Fruit fly (Drosophila melanogaster) whole organism, prepupa: ENCODE measurements around the gene Fer3HCH.

Experiments used
- CG10631 ChIP-seq: fragments of 200-800 bp; sonication (Bioruptor generic); optimal IDR thresholded peaks from 2 replicates; lab custom pipeline; 2016; ENCODE audit warnings: missing biosample characterization, missing genetic modification characterization
- CG11762 ChIP-seq: fragments of 200-800 bp; sonication (Bioruptor generic); optimal IDR thresholded peaks from 3 replicates; lab custom pipeline; 2016; ENCODE audit warnings: missing biosample characterization, missing genetic modification characterization; ENCODE audit not compliant: insufficient read depth
- CG11902 ChIP-seq: fragments of 200-800 bp; sonication (Bioruptor generic); optimal IDR thresholded peaks from 3 replicates; lab custom pipeline; 2016; ENCODE audit warnings: missing biosample characterization, missing genetic modification characterization
- CG15336 ChIP-seq: fragments of 200-800 bp; sonication (Bioruptor generic); IDR thresholded peaks from 2 replicates; pipeline ENCODE4 v1.3.6; 2022; ENCODE audit warnings: missing biosample characterization, missing genetic modification characterization
- CG1621 ChIP-seq: fragments of 200-800 bp; sonication (Bioruptor generic); optimal IDR thresholded peaks from 3 replicates; lab custom pipeline; 2018; ENCODE audit warnings: missing biosample characterization, mild to moderate bottlenecking, missing genetic modification characterization
- CG16779 ChIP-seq: fragments of 200-800 bp; sonication (Bioruptor generic); optimal IDR thresholded peaks from 3 replicates; lab custom pipeline; 2017; ENCODE audit warnings: missing biosample characterization, mild to moderate bottlenecking, missing genetic modification characterization
- CG3032 ChIP-seq: fragments of 200-800 bp; optimal IDR thresholded peaks from 2 replicates; lab custom pipeline; 2019; ENCODE audit warnings: missing biosample characterization, mild to moderate bottlenecking, missing genetic modification characterization, moderate library complexity
- CG32006 ChIP-seq: fragments of 200-800 bp; sonication (Bioruptor generic); optimal IDR thresholded peaks from 3 replicates; lab custom pipeline; 2017; ENCODE audit warnings: missing biosample characterization, mild to moderate bottlenecking, missing genetic modification characterization
- CG34406 ChIP-seq: fragments of 200-800 bp; sonication (Bioruptor generic); optimal IDR thresholded peaks from 3 replicates; lab custom pipeline; 2016; ENCODE audit warnings: missing biosample characterization, missing genetic modification characterization
- CG3919 ChIP-seq: fragments of 200-800 bp; sonication (Bioruptor generic); optimal IDR thresholded peaks from 3 replicates; lab custom pipeline; 2016; ENCODE audit warnings: missing biosample characterization, missing genetic modification characterization
- CG4318 ChIP-seq: fragments of 200-800 bp; sonication (Bioruptor generic); optimal IDR thresholded peaks from 3 replicates; lab custom pipeline; 2017; ENCODE audit warnings: missing biosample characterization, mild to moderate bottlenecking, missing genetic modification characterization
- CG6276 ChIP-seq: fragments of 200-800 bp; sonication (Bioruptor generic); optimal IDR thresholded peaks from 2 replicates; lab custom pipeline; 2017; ENCODE audit warnings: missing biosample characterization, mild to moderate bottlenecking, missing genetic modification characterization
- CG6792 ChIP-seq: fragments of 200-800 bp; sonication (Bioruptor generic); optimal IDR thresholded peaks from 3 replicates; lab custom pipeline; 2016; ENCODE audit warnings: missing biosample characterization, missing genetic modification characterization
- CG6808 ChIP-seq: fragments of 200-800 bp; sonication (Bioruptor generic); optimal IDR thresholded peaks from 3 replicates; lab custom pipeline; 2017; ENCODE audit warnings: missing biosample characterization, missing genetic modification characterization, mild to moderate bottlenecking, moderate library complexity, missing genetic modification reagents
- CG7368 ChIP-seq: fragments of 200-800 bp; sonication (Bioruptor generic); optimal IDR thresholded peaks from 3 replicates; lab custom pipeline; 2016; ENCODE audit warnings: missing biosample characterization, missing genetic modification characterization
- CG8119 ChIP-seq: fragments of 200-800 bp; sonication (Bioruptor generic); IDR thresholded peaks from 3 replicates; pipeline ENCODE4 v1.3.6; 2022; ENCODE audit warnings: missing biosample characterization, missing genetic modification characterization
- CG8632 ChIP-seq: fragments of 200-800 bp; sonication (Bioruptor generic); optimal IDR thresholded peaks from 3 replicates; lab custom pipeline; 2016; ENCODE audit warnings: missing biosample characterization, missing genetic modification characterization
- Eip78C ChIP-seq: fragments of 200-800 bp; sonication (Bioruptor generic); peaks from one replicate; lab custom pipeline; 2016; ENCODE audit warnings: missing biosample characterization, missing genetic modification characterization
- Eip93F ChIP-seq: fragments of 200-800 bp; sonication (Bioruptor generic); optimal IDR thresholded peaks from 2 replicates; lab custom pipeline; 2016; ENCODE audit warnings: missing biosample characterization, mild to moderate bottlenecking, missing genetic modification characterization
- Ets21C ChIP-seq: fragments of 200-800 bp; sonication (Bioruptor generic); optimal IDR thresholded peaks from 3 replicates; lab custom pipeline; 2016; ENCODE audit warnings: missing biosample characterization, missing genetic modification characterization
- Ets96B ChIP-seq: fragments of 200-800 bp; optimal IDR thresholded peaks from 2 replicates; lab custom pipeline; 2019; ENCODE audit warnings: missing biosample characterization, mild to moderate bottlenecking, missing genetic modification characterization, moderate library complexity
- Gug ChIP-seq: fragments of 200-800 bp; sonication (Bioruptor generic); IDR thresholded peaks from 2 replicates; pipeline ENCODE4 v1.3.6; 2022; ENCODE audit warnings: missing biosample characterization, missing genetic modification characterization
- Hr38 ChIP-seq: sonication (Bioruptor generic); optimal IDR thresholded peaks from 2 replicates; lab custom pipeline; 2016; ENCODE audit warnings: missing biosample characterization, missing genetic modification characterization
- Hr4 ChIP-seq: fragments of 200-800 bp; sonication (Bioruptor generic); optimal IDR thresholded peaks from 3 replicates; lab custom pipeline; 2016; ENCODE audit warnings: missing biosample characterization, missing genetic modification characterization
- Met ChIP-seq: fragments of 200-800 bp; sonication (Bioruptor generic); optimal IDR thresholded peaks from 3 replicates; lab custom pipeline; 2016; ENCODE audit warnings: missing biosample characterization, missing genetic modification characterization
- Smox ChIP-seq: fragments of 200-800 bp; sonication (Bioruptor generic); optimal IDR thresholded peaks from 3 replicates; lab custom pipeline; 2016; ENCODE audit warnings: missing biosample characterization, missing genetic modification characterization
- Sox14 ChIP-seq: fragments of 200-800 bp; sonication (Bioruptor generic); optimal IDR thresholded peaks from 3 replicates; lab custom pipeline; 2016; ENCODE audit warnings: missing biosample characterization, missing genetic modification characterization
- achi ChIP-seq: fragments of 200-800 bp; sonication (Bioruptor generic); optimal IDR thresholded peaks from 3 replicates; lab custom pipeline; 2016; ENCODE audit warnings: missing biosample characterization, missing genetic modification characterization
- acj6 ChIP-seq: fragments of 200-800 bp; sonication (Bioruptor generic); optimal IDR thresholded peaks from 3 replicates; lab custom pipeline; 2016; ENCODE audit warnings: missing biosample characterization, missing genetic modification characterization
- dac ChIP-seq: fragments of 200-800 bp; sonication (Bioruptor generic); optimal IDR thresholded peaks from 2 replicates; lab custom pipeline; 2017; ENCODE audit warnings: missing biosample characterization, mild to moderate bottlenecking, missing genetic modification characterization
- dsx ChIP-seq: fragments of 200-800 bp; optimal IDR thresholded peaks from 3 replicates; lab custom pipeline; 2019; ENCODE audit warnings: missing biosample characterization, mild to moderate bottlenecking, missing genetic modification characterization, moderate library complexity; ENCODE audit not compliant: poor library complexity, severe bottlenecking
- eg ChIP-seq: fragments of 200-800 bp; sonication (Bioruptor generic); IDR thresholded peaks from 3 replicates; pipeline ENCODE4 v1.3.6; 2022; ENCODE audit warnings: missing biosample characterization, missing genetic modification characterization
- esn ChIP-seq: fragments of 200-800 bp; sonication (Bioruptor generic); optimal IDR thresholded peaks from 2 replicates; lab custom pipeline; 2016; ENCODE audit warnings: missing biosample characterization, mild to moderate bottlenecking, missing genetic modification characterization, moderate library complexity
- fd59A ChIP-seq: fragments of 200-800 bp; sonication (Bioruptor generic); optimal IDR thresholded peaks from 2 replicates; lab custom pipeline; 2017; ENCODE audit warnings: missing biosample characterization, mild to moderate bottlenecking, missing genetic modification characterization, missing genetic modification reagents
- fd85E ChIP-seq: fragments of 200-800 bp; sonication (Bioruptor generic); optimal IDR thresholded peaks from 3 replicates; lab custom pipeline; 2016; ENCODE audit warnings: missing biosample characterization, missing genetic modification characterization
- fkh ChIP-seq: fragments of 200-800 bp; sonication (Bioruptor generic); optimal IDR thresholded peaks from 3 replicates; lab custom pipeline; 2017; ENCODE audit warnings: missing biosample characterization, mild to moderate bottlenecking, missing genetic modification characterization, moderate library complexity
- net ChIP-seq: fragments of 200-800 bp; sonication (Bioruptor generic); optimal IDR thresholded peaks from 3 replicates; lab custom pipeline; 2016; ENCODE audit warnings: missing biosample characterization, missing genetic modification characterization
- pdm3 ChIP-seq: fragments of 200-800 bp; sonication (Bioruptor generic); optimal IDR thresholded peaks from 3 replicates; lab custom pipeline; 2016; ENCODE audit warnings: missing biosample characterization, missing genetic modification characterization
- salr ChIP-seq, 2 experiments: fragments of 200-800 bp; sonication (Bioruptor generic); optimal IDR thresholded peaks; 3 replicates each; lab custom pipeline; 2016 to 2018; ENCODE audit warnings: missing biosample characterization in 2 of 2, missing genetic modification characterization in 2 of 2, mild to moderate bottlenecking in 1 of 2
- spab ChIP-seq: fragments of 200-800 bp; sonication (Bioruptor generic); optimal IDR thresholded peaks from 2 replicates; lab custom pipeline; 2017; ENCODE audit warnings: missing biosample characterization, mild to moderate bottlenecking, missing genetic modification characterization, missing genetic modification reagents
- ss ChIP-seq, 2 experiments: fragments of 200-800 bp; sonication (Bioruptor generic); optimal IDR thresholded peaks; 2 replicates in 1 of 2; 3 replicates in 1 of 2; lab custom pipeline; 2017 to 2018; ENCODE audit warnings: mild to moderate bottlenecking in 2 of 2, missing biosample characterization in 2 of 2, missing genetic modification characterization in 2 of 2, moderate library complexity in 1 of 2
- topi ChIP-seq: fragments of 200-800 bp; sonication (Bioruptor generic); optimal IDR thresholded peaks from 3 replicates; lab custom pipeline; 2016; ENCODE audit warnings: missing biosample characterization, missing genetic modification characterization
- vri ChIP-seq: fragments of 200-800 bp; sonication (Bioruptor generic); optimal IDR thresholded peaks from 3 replicates; lab custom pipeline; 2016; ENCODE audit warnings: missing biosample characterization, mild to moderate bottlenecking, missing genetic modification characterization

Gene Fer3HCH

DNA sequence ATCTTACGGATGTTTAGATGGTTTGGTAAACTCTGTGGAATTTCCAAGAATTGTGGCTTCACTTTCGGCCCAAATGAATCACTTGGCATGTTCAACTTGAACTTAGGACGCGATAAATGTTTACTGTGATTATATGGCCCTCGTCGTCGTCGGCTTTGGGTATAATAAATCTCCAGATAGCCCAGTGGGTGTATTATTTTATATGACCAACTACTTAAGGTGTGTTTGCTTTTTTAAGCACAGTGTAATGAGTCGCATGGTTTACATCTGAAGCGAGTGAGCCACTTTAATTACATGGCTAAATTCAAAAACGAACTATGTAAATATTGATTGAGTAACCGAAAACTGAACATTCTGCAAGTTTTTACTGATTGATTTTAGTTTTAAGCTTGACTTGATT lies 2.8 kb downstream of the Fer3HCH start:
- TF ChIP-seq fkh (GFP tag; lab: Kevin White, UChicago) (peak; percentile 34), Sox14 (no peak)

DNA sequence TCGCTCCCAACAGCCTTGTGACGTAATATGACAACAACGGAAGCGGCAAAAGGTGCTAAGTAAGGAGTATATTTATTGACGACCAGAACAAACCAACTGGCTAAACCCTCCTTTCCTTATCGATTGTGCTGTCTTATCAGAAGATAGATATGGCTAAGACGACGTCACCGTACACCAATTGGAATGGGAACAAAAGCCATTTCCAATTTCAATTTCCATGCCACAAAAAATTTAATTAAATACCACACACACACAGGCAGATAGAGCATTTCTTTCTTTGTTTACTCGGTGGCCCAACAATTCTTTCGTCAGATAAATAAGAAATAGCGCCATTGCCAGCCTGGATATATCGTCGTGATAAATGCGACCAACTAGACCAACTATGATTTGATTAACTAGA lies 3.4 kb downstream of the Fer3HCH start:
- TF ChIP-seq pdm3 (GFP tag; lab: Kevin White, UChicago): no peak
- no peak for TF ChIP-seq Hr38 (GFP tag; lab: Kevin White, UChicago)
- TF ChIP-seq fkh (GFP tag; lab: Kevin White, UChicago): peak; percentile 17
- TF ChIP-seq achi (GFP tag; lab: Kevin White, UChicago): no peak
- TF ChIP-seq spab (GFP tag; lab: Kevin White, UChicago): no peak
- peak; percentile 13 for TF ChIP-seq vri
- no peak for TF ChIP-seq Ets21C (GFP tag; lab: Kevin White, UChicago)
- no peak for TF ChIP-seq Eip93F (GFP tag; lab: Kevin White, UChicago)
- no peak for TF ChIP-seq CG1621 (tag; lab: Kevin White, UChicago)
- TF ChIP-seq salr (GFP tag; optimal IDR thresholded peaks at IDR 0.05; lab: Kevin White, UChicago): no peak

dm6 chrX:13101817-13102216 lies 6.2 kb downstream of the Fer3HCH start:
- no peak for TF ChIP-seq eg
- TF ChIP-seq esn (GFP tag; lab: Kevin White, UChicago): no peak
- TF ChIP-seq ss (GFP tag; optimal IDR thresholded peaks at IDR 0.05; lab: Kevin White, UChicago): no peak
- TF ChIP-seq dac (GFP tag; lab: Kevin White, UChicago): no peak
- TF ChIP-seq CG6276 (GFP tag; lab: Kevin White, UChicago): no peak
- no peak for TF ChIP-seq topi (GFP tag; lab: Kevin White, UChicago)
- no peak for TF ChIP-seq CG34406 (GFP tag; lab: Kevin White, UChicago)
- TF ChIP-seq dsx (GFP tag; lab: Kevin White, UChicago): no peak
- no peak for TF ChIP-seq CG4318 (GFP tag; lab: Kevin White, UChicago)
- no peak for TF ChIP-seq spab (GFP tag; lab: Kevin White, UChicago)
- no peak for TF ChIP-seq CG3919 (GFP tag; lab: Kevin White, UChicago)
- no peak for TF ChIP-seq CG15336 (GFP tag; lab: Robert Waterston, UW)
- TF ChIP-seq vri: no peak
- TF ChIP-seq Met (GFP tag; lab: Kevin White, UChicago): no peak
- TF ChIP-seq CG11762 (GFP tag; lab: Kevin White, UChicago): no peak
- no peak for TF ChIP-seq CG16779 (tag; lab: Kevin White, UChicago)

dm6 chrX:13099919-13100318 lies 8.1 kb downstream of the Fer3HCH start:
- TF ChIP-seq Gug (GFP tag; lab: Robert Waterston, UW) (peak; percentile 35; the same call in 1 of the 2 replicates), Hr4 (GFP tag; lab: Kevin White, UChicago) (no peak), Smox (GFP tag; lab: Kevin White, UChicago) (peak; percentile 42), fkh (GFP tag; lab: Kevin White, UChicago) (peak; percentile 33), Hr38 (GFP tag; lab: Kevin White, UChicago) (no peak), ss (GFP tag; optimal IDR thresholded peaks at IDR 0.05; lab: Kevin White, UChicago) (no peak), fd59A (GFP tag; lab: Kevin White, UChicago) (no peak), dac (GFP tag; lab: Kevin White, UChicago) (no peak), CG6808 (GFP tag; lab: Kevin White, UChicago) (no peak), eg (peak; percentile 81), CG6792 (peak; percentile 44), dsx (GFP tag; lab: Kevin White, UChicago) (peak; percentile 36), fd85E (no peak), achi (GFP tag; lab: Kevin White, UChicago) (peak; percentile 69), vri (peak; percentile 55), CG8632 (GFP tag; lab: Kevin White, UChicago) (peak; percentile 64), net (GFP tag; lab: Kevin White, UChicago) (peak; percentile 50), esn (GFP tag; lab: Kevin White, UChicago) (peak; percentile 72), CG16779 (tag; lab: Kevin White, UChicago) (no peak), CG7368 (GFP tag; lab: Kevin White, UChicago) (peak; percentile 34), Sox14 (peak; percentile 24), Eip78C (GFP tag; lab: Kevin White, UChicago) (peak; percentile 50), CG8119 (GFP tag; lab: Robert Waterston, UW) (peak; percentile 55), Ets96B (peak; percentile 48), Eip93F (GFP tag; lab: Kevin White, UChicago) (peak; percentile 42), CG34406 (GFP tag; lab: Kevin White, UChicago) (peak; percentile 72), CG1621 (tag; lab: Kevin White, UChicago) (no peak), acj6 (GFP tag; lab: Kevin White, UChicago) (peak; percentile 67), CG32006 (GFP tag; lab: Kevin White, UChicago) (peak; percentile 64), CG11902 (peak; percentile 14), CG3032 (tag; lab: Kevin White, UChicago) (peak; percentile 52), CG10631 (GFP tag; lab: Kevin White, UChicago) (peak; percentile 66)
